Fruit fly (Drosophila melanogaster) whole organism, adult: Measurements from ENCODE around the gene PIG-K.

Experiments used
- CG11617 ChIP-seq: fragments of 200-800 bp; sonication (Bioruptor generic); optimal IDR thresholded peaks from 2 replicates; lab custom pipeline; 2017; ENCODE audit warnings: mild to moderate bottlenecking, missing biosample characterization, missing genetic modification reagents, missing genetic modification characterization
- CG33017 ChIP-seq: fragments of 200-800 bp; sonication (Bioruptor generic); optimal IDR thresholded peaks from 2 replicates; lab custom pipeline; 2018; ENCODE audit warnings: missing biosample characterization, mild to moderate bottlenecking, missing genetic modification characterization, moderate library complexity
- CG7045 ChIP-seq: fragments of 200-800 bp; sonication (Bioruptor generic); optimal IDR thresholded peaks from 2 replicates; lab custom pipeline; 2017; ENCODE audit warnings: missing biosample characterization, mild to moderate bottlenecking, missing genetic modification characterization
- Crg-1 ChIP-seq: fragments of 200-800 bp; sonication (Bioruptor generic); optimal IDR thresholded peaks from 2 replicates; lab custom pipeline; 2016; ENCODE audit warnings: missing biosample characterization, missing genetic modification characterization
- Hr96 ChIP-seq: fragments of 200-800 bp; sonication (Bioruptor generic); optimal IDR thresholded peaks from 2 replicates; lab custom pipeline; 2016; ENCODE audit warnings: missing biosample characterization, missing genetic modification characterization
- Mnt ChIP-seq: fragments of 200-800 bp; sonication (Bioruptor generic); optimal IDR thresholded peaks from 2 replicates; lab custom pipeline; 2016; ENCODE audit warnings: missing biosample characterization, mild to moderate bottlenecking, missing genetic modification characterization
- bab1 ChIP-seq: fragments of 200-800 bp; sonication (Bioruptor generic); optimal IDR thresholded peaks from 3 replicates; lab custom pipeline; 2019; ENCODE audit warnings: missing biosample characterization, mild to moderate bottlenecking, missing genetic modification characterization, moderate library complexity
- cic ChIP-seq: fragments of 200-800 bp; sonication (Bioruptor generic); optimal IDR thresholded peaks from 2 replicates; lab custom pipeline; 2017; ENCODE audit warnings: missing biosample characterization, mild to moderate bottlenecking, missing genetic modification characterization, moderate library complexity
- ovo ChIP-seq: fragments of 200-800 bp; sonication (Bioruptor generic); optimal IDR thresholded peaks from 2 replicates; lab custom pipeline; 2016; ENCODE audit warnings: missing biosample characterization, missing genetic modification characterization

DNA sequence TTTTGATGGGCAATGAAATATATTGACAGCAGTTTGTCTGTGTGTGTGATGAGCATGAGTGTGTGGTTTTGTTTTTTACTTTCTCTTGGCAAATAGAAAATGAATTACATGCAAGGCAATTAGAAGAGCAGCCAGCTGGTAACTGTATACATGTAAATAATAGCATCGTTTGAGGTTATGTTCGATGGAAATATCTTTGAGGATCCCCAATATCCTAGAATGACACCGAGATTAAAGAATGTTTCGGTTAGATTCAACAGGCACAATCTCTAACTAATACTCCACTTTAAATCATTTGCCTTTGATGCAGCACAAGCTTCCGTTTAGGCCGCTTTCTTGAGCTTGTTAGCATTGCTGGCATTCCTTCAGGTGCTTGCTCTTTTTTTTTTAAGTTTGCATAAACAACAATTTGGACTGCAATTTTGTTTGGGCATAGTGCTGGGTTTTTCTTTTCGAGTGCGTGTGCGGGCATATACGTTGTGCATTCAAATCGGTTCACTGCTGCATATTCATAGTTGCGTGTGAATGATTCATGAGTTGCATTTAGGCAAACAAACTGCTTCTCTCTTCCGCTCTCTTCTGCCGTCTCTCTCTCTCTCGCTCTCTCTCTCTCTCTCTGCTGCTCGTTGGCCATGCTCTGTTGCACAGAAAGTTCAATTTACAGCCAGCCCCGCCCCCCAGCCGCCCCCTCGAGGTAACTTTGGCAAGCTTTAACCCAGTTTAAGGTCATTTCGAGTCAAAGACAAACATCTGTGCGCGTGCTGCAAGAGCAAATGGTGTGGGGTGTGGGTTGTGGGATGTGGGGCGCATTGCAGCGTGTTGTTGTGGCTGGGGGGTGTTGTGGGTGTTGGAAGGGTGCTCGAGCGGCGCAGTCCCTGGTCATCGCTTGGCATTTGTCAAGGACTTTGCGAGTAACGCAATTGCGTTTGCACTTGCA is 44.5 kb downstream of the PIG-K start:
- TF ChIP-seq CG33017 (tag; lab: Kevin White, UChicago) (no peak), CG7045 (GFP tag; lab: Kevin White, UChicago) (no peak), cic (GFP tag; lab: Kevin White, UChicago) (no peak), Mnt (GFP tag; lab: Kevin White, UChicago) (no peak), CG11617 (no peak), ovo (no peak), bab1 (GFP tag; lab: Kevin White, UChicago) (no peak), Crg-1 (GFP tag; lab: Kevin White, UChicago) (no peak), Hr96 (no peak)
